Fruit fly (Drosophila melanogaster): ENCODE measurements around the gene CG46383.

Gene CG46383

DNA sequence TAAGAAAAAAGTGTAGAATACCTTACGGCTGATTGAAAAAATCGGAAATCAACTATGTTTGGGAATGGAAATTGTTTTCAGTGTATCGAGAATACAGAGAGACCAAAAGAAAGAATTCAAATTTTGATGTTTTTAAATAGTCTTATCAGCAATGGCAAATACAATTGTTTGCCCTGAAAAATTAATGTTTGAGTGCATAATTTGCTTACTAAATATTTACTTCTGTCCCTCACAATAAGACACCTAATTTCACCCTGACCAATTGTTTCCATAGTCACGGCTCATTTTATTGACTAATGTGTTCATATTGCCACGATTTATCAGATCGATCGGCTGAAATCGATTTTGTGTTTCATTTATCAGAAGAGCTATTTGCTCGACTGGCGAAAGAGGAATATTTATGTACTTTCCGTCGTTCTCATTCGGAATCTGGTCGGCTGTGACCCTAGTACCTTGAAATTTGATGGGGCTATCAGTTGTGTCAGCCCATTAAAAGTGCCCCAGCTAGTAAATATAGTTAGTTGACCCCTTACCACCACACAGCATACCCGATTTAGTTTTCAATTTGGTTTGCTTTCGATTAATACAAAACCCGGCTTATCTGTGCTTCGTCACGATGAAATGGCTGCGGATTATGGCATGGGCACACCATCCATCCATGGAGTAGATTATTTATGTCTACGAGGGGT is 32.9 kb upstream of the CG46383 start (continued):
- peak; percentile 47; the same call in 1 of the 3 replicates for TF ChIP-seq ci (GFP tag; IDR thresholded peaks at IDR 0.05)
- peak; percentile 80 for TF ChIP-seq CG7745 (tag; optimal IDR thresholded peaks at IDR 0.05)
- TF ChIP-seq CG15011 (GFP tag; optimal IDR thresholded peaks at IDR 0.05), result no peak
- peak; percentile 29 for TF ChIP-seq Lhr (GFP tag; optimal IDR thresholded peaks at IDR 0.05)
- TF ChIP-seq E2f2 (GFP tag; IDR thresholded peaks at IDR 0.05), result peak; percentile 25; the same call in 1 of the 2 replicates
- no peak for TF ChIP-seq CG6765 (GFP tag; optimal IDR thresholded peaks at IDR 0.05)
- peak; percentile 10 for TF ChIP-seq CG11398 (GFP tag; optimal IDR thresholded peaks at IDR 0.05)
- no peak for TF ChIP-seq Kr (GFP tag; optimal IDR thresholded peaks at IDR 0.05)
- peak; percentile 20 for TF ChIP-seq CG6254 (GFP tag; optimal IDR thresholded peaks at IDR 0.05)
- TF ChIP-seq Sox100B (GFP tag; optimal IDR thresholded peaks at IDR 0.05), result peak; percentile 47
- TF ChIP-seq mam (GFP tag; optimal IDR thresholded peaks at IDR 0.05), result no peak
- no peak for TF ChIP-seq MESR4 (GFP tag; optimal IDR thresholded peaks at IDR 0.05)
- peak; percentile 51 for TF ChIP-seq CG17328 (GFP tag; IDR thresholded peaks at IDR 0.05)
- TF ChIP-seq Blimp-1 (GFP tag; optimal IDR thresholded peaks at IDR 0.05), result peak; percentile 62
- peak; percentile 52 for TF ChIP-seq CG12391 (tag; optimal IDR thresholded peaks at IDR 0.05)
- peak; percentile 60 for TF ChIP-seq gem (tag; optimal IDR thresholded peaks at IDR 0.05)
- TF ChIP-seq dan (GFP tag; IDR thresholded peaks at IDR 0.05), result no peak
- TF ChIP-seq gfzf (GFP tag; optimal IDR thresholded peaks at IDR 0.05), result no peak
- TF ChIP-seq grau (tag; optimal IDR thresholded peaks at IDR 0.05), result peak; percentile 24
- peak; percentile 43 for TF ChIP-seq lab (GFP tag; optimal IDR thresholded peaks at IDR 0.05)
- TF ChIP-seq CG9727 (GFP tag; optimal IDR thresholded peaks at IDR 0.05), result peak; percentile 22
- 0 out of 3 replicates have a peak, but pooled peaks have one; percentile 24 for TF ChIP-seq CG11695 (GFP tag; IDR thresholded peaks at IDR 0.05)
- TF ChIP-seq fd96Cb (tag; optimal IDR thresholded peaks at IDR 0.05), result peak; percentile 3
- no peak for TF ChIP-seq CG6654 (GFP tag; optimal IDR thresholded peaks at IDR 0.05)
- peak; percentile 19 for TF ChIP-seq CG12071 (GFP tag; optimal IDR thresholded peaks at IDR 0.05)
- TF ChIP-seq luna (GFP tag; optimal IDR thresholded peaks at IDR 0.05), result no peak
- TF ChIP-seq kni (GFP tag; optimal IDR thresholded peaks at IDR 0.05), result peak; percentile 38
- peak; percentile 51; the same call in 1 of the 3 replicates for TF ChIP-seq CG17361 (GFP tag; IDR thresholded peaks at IDR 0.05)
- 0 out of 2 replicates have a peak, but pooled peaks have one; percentile 15 for TF ChIP-seq CG4360 (GFP tag; IDR thresholded peaks at IDR 0.05)
- TF ChIP-seq CG1603 (tag; optimal IDR thresholded peaks at IDR 0.05), result peak; percentile 71
- TF ChIP-seq CG2678 (tag; optimal IDR thresholded peaks at IDR 0.05), result peak; percentile 55
- peak; percentile 65 for TF ChIP-seq Xrp1 (GFP tag; IDR thresholded peaks at IDR 0.05)
- peak; percentile 84 for TF ChIP-seq gsb-n (tag; optimal IDR thresholded peaks at IDR 0.05)
- peak; percentile 54 for TF ChIP-seq CG2875 (GFP tag; optimal IDR thresholded peaks at IDR 0.05)
- TF ChIP-seq p53 (GFP tag; optimal IDR thresholded peaks at IDR 0.05), result no peak
- no peak for TF ChIP-seq ap (GFP tag; IDR thresholded peaks at IDR 0.05)
- no peak for TF ChIP-seq NFAT (GFP tag; IDR thresholded peaks at IDR 0.05)
- no peak for TF ChIP-seq Hr3 (GFP tag; optimal IDR thresholded peaks at IDR 0.05)
- peak; percentile 41 for TF ChIP-seq D19A (tag; optimal IDR thresholded peaks at IDR 0.05)
- TF ChIP-seq Fer3 (tag; optimal IDR thresholded peaks at IDR 0.05), result peak; percentile 11
- TF ChIP-seq otp (GFP tag; IDR thresholded peaks at IDR 0.05), result peak; percentile 7; the same call in 1 of the 3 replicates
- peak; percentile 47 for TF ChIP-seq dmrt99B (tag; optimal IDR thresholded peaks at IDR 0.05)
- TF ChIP-seq tap (tag; optimal IDR thresholded peaks at IDR 0.05), result peak; percentile 53
- peak; percentile 22 for TF ChIP-seq CrebB (tag; optimal IDR thresholded peaks at IDR 0.05)
- peak; percentile 55 for TF ChIP-seq CG2712 (tag; optimal IDR thresholded peaks at IDR 0.05)
- no peak for TF ChIP-seq pan (optimal IDR thresholded peaks at IDR 0.05)
- TF ChIP-seq pan (GFP tag; optimal IDR thresholded peaks at IDR 0.05 in 1 of 2, IDR thresholded peaks at IDR 0.05 in 1 of 2), result no peak
- no peak for TF ChIP-seq nerfin-2 (GFP tag; IDR thresholded peaks at IDR 0.05; ENCODE audit: partially characterized antibody)
- TF ChIP-seq CG3281 (GFP tag; optimal IDR thresholded peaks at IDR 0.05), result no peak

Data from whole organism, embryonic.